Fruit fly (Drosophila melanogaster) whole organism, prepupa: Measurements from ENCODE around the gene Max.
A peak's percentile ranks its signal among the peaks of the same experiment; 100 is the strongest.

Source experiments
- Blimp-1 ChIP-seq: fragments of 200-800 bp; sonication (Bioruptor generic); optimal IDR thresholded peaks from 3 replicates; lab custom pipeline; 2017; ENCODE audit warnings: missing biosample characterization, missing genetic modification characterization, mild to moderate bottlenecking, moderate library complexity, missing genetic modification reagents
- CG10631 ChIP-seq: fragments of 200-800 bp; sonication (Bioruptor generic); optimal IDR thresholded peaks from 2 replicates; lab custom pipeline; 2016; ENCODE audit warnings: missing biosample characterization, missing genetic modification characterization
- CG10669 ChIP-seq: fragments of 200-800 bp; sonication (Bioruptor generic); optimal IDR thresholded peaks from 3 replicates; lab custom pipeline; 2018; ENCODE audit warnings: missing biosample characterization, mild to moderate bottlenecking, missing genetic modification characterization, moderate library complexity
- CG11762 ChIP-seq: fragments of 200-800 bp; sonication (Bioruptor generic); optimal IDR thresholded peaks from 3 replicates; lab custom pipeline; 2016; ENCODE audit warnings: missing biosample characterization, missing genetic modification characterization; ENCODE audit not compliant: insufficient read depth
- CG11902 ChIP-seq: fragments of 200-800 bp; sonication (Bioruptor generic); optimal IDR thresholded peaks from 3 replicates; lab custom pipeline; 2016; ENCODE audit warnings: missing biosample characterization, missing genetic modification characterization
- CG16779 ChIP-seq: fragments of 200-800 bp; sonication (Bioruptor generic); optimal IDR thresholded peaks from 3 replicates; lab custom pipeline; 2017; ENCODE audit warnings: missing biosample characterization, mild to moderate bottlenecking, missing genetic modification characterization
- CG3032 ChIP-seq: fragments of 200-800 bp; optimal IDR thresholded peaks from 2 replicates; lab custom pipeline; 2019; ENCODE audit warnings: missing biosample characterization, mild to moderate bottlenecking, missing genetic modification characterization, moderate library complexity
- CG32006 ChIP-seq: fragments of 200-800 bp; sonication (Bioruptor generic); optimal IDR thresholded peaks from 3 replicates; lab custom pipeline; 2017; ENCODE audit warnings: missing biosample characterization, mild to moderate bottlenecking, missing genetic modification characterization
- CG34406 ChIP-seq: fragments of 200-800 bp; sonication (Bioruptor generic); optimal IDR thresholded peaks from 3 replicates; lab custom pipeline; 2016; ENCODE audit warnings: missing biosample characterization, missing genetic modification characterization
- CG3919 ChIP-seq: fragments of 200-800 bp; sonication (Bioruptor generic); optimal IDR thresholded peaks from 3 replicates; lab custom pipeline; 2016; ENCODE audit warnings: missing biosample characterization, missing genetic modification characterization
- CG6792 ChIP-seq: fragments of 200-800 bp; sonication (Bioruptor generic); optimal IDR thresholded peaks from 3 replicates; lab custom pipeline; 2016; ENCODE audit warnings: missing biosample characterization, missing genetic modification characterization
- CG8319 ChIP-seq: fragments of 200-800 bp; sonication (Bioruptor generic); optimal IDR thresholded peaks from 3 replicates; lab custom pipeline; 2016; ENCODE audit warnings: missing biosample characterization, missing genetic modification characterization
- Eip75B ChIP-seq: fragments of 200-800 bp; sonication (Bioruptor generic); optimal IDR thresholded peaks from 3 replicates; lab custom pipeline; 2016; ENCODE audit warnings: missing biosample characterization, missing genetic modification characterization
- Eip78C ChIP-seq: fragments of 200-800 bp; sonication (Bioruptor generic); peaks from one replicate; lab custom pipeline; 2016; ENCODE audit warnings: missing biosample characterization, missing genetic modification characterization
- Eip93F ChIP-seq: fragments of 200-800 bp; sonication (Bioruptor generic); optimal IDR thresholded peaks from 2 replicates; lab custom pipeline; 2016; ENCODE audit warnings: missing biosample characterization, mild to moderate bottlenecking, missing genetic modification characterization
- Ets21C ChIP-seq: fragments of 200-800 bp; sonication (Bioruptor generic); optimal IDR thresholded peaks from 3 replicates; lab custom pipeline; 2016; ENCODE audit warnings: missing biosample characterization, missing genetic modification characterization
- Ets96B ChIP-seq: fragments of 200-800 bp; optimal IDR thresholded peaks from 2 replicates; lab custom pipeline; 2019; ENCODE audit warnings: missing biosample characterization, mild to moderate bottlenecking, missing genetic modification characterization, moderate library complexity
- Hr39 ChIP-seq: fragments of 200-800 bp; sonication (Bioruptor generic); optimal IDR thresholded peaks from 2 replicates; lab custom pipeline; 2016; ENCODE audit warnings: missing biosample characterization, missing genetic modification characterization
- Hr4 ChIP-seq: fragments of 200-800 bp; sonication (Bioruptor generic); optimal IDR thresholded peaks from 3 replicates; lab custom pipeline; 2016; ENCODE audit warnings: missing biosample characterization, missing genetic modification characterization
- Sox102F ChIP-seq: fragments of 200-800 bp; sonication (Bioruptor generic); optimal IDR thresholded peaks from 2 replicates; lab custom pipeline; 2016; ENCODE audit warnings: missing biosample characterization, mild to moderate bottlenecking, missing genetic modification characterization
- Sox15 ChIP-seq: fragments of 200-800 bp; sonication (Bioruptor generic); optimal IDR thresholded peaks from 3 replicates; lab custom pipeline; 2016; ENCODE audit warnings: missing biosample characterization, missing genetic modification characterization
- achi ChIP-seq: fragments of 200-800 bp; sonication (Bioruptor generic); optimal IDR thresholded peaks from 3 replicates; lab custom pipeline; 2016; ENCODE audit warnings: missing biosample characterization, missing genetic modification characterization
- dac ChIP-seq: fragments of 200-800 bp; sonication (Bioruptor generic); optimal IDR thresholded peaks from 2 replicates; lab custom pipeline; 2017; ENCODE audit warnings: missing biosample characterization, mild to moderate bottlenecking, missing genetic modification characterization
- dsx ChIP-seq: fragments of 200-800 bp; optimal IDR thresholded peaks from 3 replicates; lab custom pipeline; 2019; ENCODE audit warnings: missing biosample characterization, mild to moderate bottlenecking, missing genetic modification characterization, moderate library complexity; ENCODE audit not compliant: poor library complexity, severe bottlenecking
- eg ChIP-seq: fragments of 200-800 bp; sonication (Bioruptor generic); IDR thresholded peaks from 3 replicates; pipeline ENCODE4 v1.3.6; 2022; ENCODE audit warnings: missing biosample characterization, missing genetic modification characterization
- fd85E ChIP-seq: fragments of 200-800 bp; sonication (Bioruptor generic); optimal IDR thresholded peaks from 3 replicates; lab custom pipeline; 2016; ENCODE audit warnings: missing biosample characterization, missing genetic modification characterization
- fkh ChIP-seq: fragments of 200-800 bp; sonication (Bioruptor generic); optimal IDR thresholded peaks from 3 replicates; lab custom pipeline; 2017; ENCODE audit warnings: missing biosample characterization, mild to moderate bottlenecking, missing genetic modification characterization, moderate library complexity
- lz ChIP-seq: fragments of 200-800 bp; sonication (Bioruptor generic); optimal IDR thresholded peaks from 3 replicates; lab custom pipeline; 2016; ENCODE audit warnings: missing biosample characterization, missing genetic modification characterization
- net ChIP-seq: fragments of 200-800 bp; sonication (Bioruptor generic); optimal IDR thresholded peaks from 3 replicates; lab custom pipeline; 2016; ENCODE audit warnings: missing biosample characterization, missing genetic modification characterization
- pdm3 ChIP-seq: fragments of 200-800 bp; sonication (Bioruptor generic); optimal IDR thresholded peaks from 3 replicates; lab custom pipeline; 2016; ENCODE audit warnings: missing biosample characterization, missing genetic modification characterization
- salr ChIP-seq, 2 experiments: fragments of 200-800 bp; sonication (Bioruptor generic); optimal IDR thresholded peaks; 3 replicates each; lab custom pipeline; 2016 to 2018; ENCODE audit warnings: missing biosample characterization in 2 of 2, missing genetic modification characterization in 2 of 2, mild to moderate bottlenecking in 1 of 2
- ss ChIP-seq, 2 experiments: fragments of 200-800 bp; sonication (Bioruptor generic); optimal IDR thresholded peaks; 2 replicates in 1 of 2; 3 replicates in 1 of 2; lab custom pipeline; 2017 to 2018; ENCODE audit warnings: mild to moderate bottlenecking in 2 of 2, missing biosample characterization in 2 of 2, missing genetic modification characterization in 2 of 2, moderate library complexity in 1 of 2
- svp ChIP-seq: fragments of 200-800 bp; sonication (Bioruptor generic); peaks from one replicate; lab custom pipeline; 2016; ENCODE audit warnings: missing biosample characterization, missing genetic modification characterization
- vri ChIP-seq: fragments of 200-800 bp; sonication (Bioruptor generic); optimal IDR thresholded peaks from 3 replicates; lab custom pipeline; 2016; ENCODE audit warnings: missing biosample characterization, mild to moderate bottlenecking, missing genetic modification characterization

Gene Max

dm6 chr3L:19228371-19228817, 35.6 kb downstream of the Max start:
- no peak for TF ChIP-seq Sox15 (GFP tag; lab: Kevin White, UChicago)
- TF ChIP-seq Eip75B (GFP tag; lab: Kevin White, UChicago) = no peak
- TF ChIP-seq ss (GFP tag; optimal IDR thresholded peaks at IDR 0.05; lab: Kevin White, UChicago) = no peak
- no peak for TF ChIP-seq Eip78C (GFP tag; lab: Kevin White, UChicago)
- TF ChIP-seq, all 60 proteins: peak for 0

dm6 chr3L:19225687-19226086, 38.3 kb downstream of the Max start:
- TF ChIP-seq CG16779 (tag; lab: Kevin White, UChicago) (no peak), Ets96B (no peak), Hr39 (GFP tag; lab: Kevin White, UChicago) (no peak), CG32006 (GFP tag; lab: Kevin White, UChicago) (no peak), dac (no peak), CG11902 (no peak), CG34406 (GFP tag; lab: Kevin White, UChicago) (no peak), CG3032 (tag; lab: Kevin White, UChicago) (no peak), CG6792 (no peak), pdm3 (GFP tag; lab: Kevin White, UChicago) (no peak), Hr4 (GFP tag; lab: Kevin White, UChicago) (no peak), CG10669 (GFP tag; lab: Kevin White, UChicago) (no peak), net (GFP tag; lab: Kevin White, UChicago) (no peak), salr (GFP tag; optimal IDR thresholded peaks at IDR 0.05; lab: Kevin White, UChicago) (no peak), Blimp-1 (GFP tag; lab: Kevin White, UChicago) (no peak), Eip93F (GFP tag; lab: Kevin White, UChicago) (no peak)

dm6 chr3L:19221455-19221854, 42.5 kb downstream of the Max start:
- TF ChIP-seq dsx (GFP tag; lab: Kevin White, UChicago) = no peak
- no peak for TF ChIP-seq vri (GFP tag; lab: Kevin White, UChicago)
- TF ChIP-seq salr (GFP tag; optimal IDR thresholded peaks at IDR 0.05; lab: Kevin White, UChicago) = no peak
- TF ChIP-seq fkh = peak; percentile 38
- peak; percentile 16 for TF ChIP-seq CG8319 (GFP tag; lab: Kevin White, UChicago)
- no peak for TF ChIP-seq CG10631 (GFP tag; lab: Kevin White, UChicago)

dm6 chr3L:19216377-19216776, 47.6 kb downstream of the Max start:
- TF ChIP-seq Ets96B = peak; percentile 8
- no peak for TF ChIP-seq fd85E (GFP tag; lab: Kevin White, UChicago)
- TF ChIP-seq Eip78C (GFP tag; lab: Kevin White, UChicago) = peak; percentile 44
- TF ChIP-seq dac = no peak
- TF ChIP-seq vri (GFP tag; lab: Kevin White, UChicago) = no peak
- TF ChIP-seq CG11762 (GFP tag; lab: Kevin White, UChicago) = no peak
- TF ChIP-seq Ets21C = no peak
- 0 out of 3 replicates have a peak, but pooled peaks have one; percentile 20 for TF ChIP-seq eg
- peak; percentile 24 for TF ChIP-seq CG3032 (tag; lab: Kevin White, UChicago)
- no peak for TF ChIP-seq Sox102F
- peak; percentile 5 for TF ChIP-seq svp
- TF ChIP-seq CG10669 (GFP tag; lab: Kevin White, UChicago) = no peak
- TF ChIP-seq Hr4 (GFP tag; lab: Kevin White, UChicago) = peak; percentile 2
- TF ChIP-seq Hr39 (GFP tag; lab: Kevin White, UChicago) = no peak
- TF ChIP-seq lz (GFP tag; lab: Kevin White, UChicago) = no peak
- no peak for TF ChIP-seq salr (GFP tag; optimal IDR thresholded peaks at IDR 0.05; lab: Kevin White, UChicago)
- TF ChIP-seq ss (GFP tag; optimal IDR thresholded peaks at IDR 0.05; lab: Kevin White, UChicago) = no peak
- TF ChIP-seq CG3919 (GFP tag; lab: Kevin White, UChicago) = peak; percentile 14
- no peak for TF ChIP-seq fkh
- peak; percentile 24 for TF ChIP-seq CG32006 (GFP tag; lab: Kevin White, UChicago)
- no peak for TF ChIP-seq achi (GFP tag; lab: Kevin White, UChicago)
